Worm (Caenorhabditis elegans): ENCODE results near the gene F32D8.8.

The F32D8.8 gene

DNA sequence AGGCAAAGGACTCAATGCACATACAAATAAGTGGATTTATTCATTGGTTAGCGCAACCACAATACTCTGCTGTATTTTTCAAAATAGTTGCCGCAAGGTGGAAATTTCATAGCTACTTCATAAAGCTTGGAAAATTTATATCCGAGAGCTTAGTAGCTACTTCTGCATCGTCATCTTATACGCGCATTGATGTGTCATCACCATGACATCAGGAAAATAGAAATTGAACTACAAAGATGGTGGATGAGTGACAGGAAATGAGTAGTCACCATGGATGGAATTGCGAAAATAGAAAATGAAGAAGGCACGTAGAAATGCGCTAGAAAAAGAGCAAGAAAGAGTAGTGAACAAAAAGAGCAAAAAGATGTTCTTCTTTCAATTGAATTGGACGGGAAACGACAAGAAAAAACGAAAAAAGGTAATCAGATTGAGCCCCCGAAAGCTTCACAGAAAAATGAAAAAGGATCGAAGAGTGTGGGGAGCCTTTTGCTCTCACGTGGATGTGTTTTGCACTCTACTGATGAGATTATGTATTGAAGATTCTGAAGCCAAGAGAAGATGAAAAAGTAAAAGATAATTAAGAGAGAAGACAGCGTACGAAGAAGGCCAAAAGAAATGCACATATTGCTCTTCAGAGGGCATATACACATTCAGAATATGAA is 27.5 kb downstream of the F32D8.8 start:
- TF ChIP-seq T26A5.8 (tag; optimal IDR thresholded peaks at IDR 0.05): no peak
- no peak for TF ChIP-seq dox-1 (GFP tag; IDR thresholded peaks at IDR 0.05)
- TF ChIP-seq ceh-27 (GFP tag; optimal IDR thresholded peaks at IDR 0.05): no peak
- TF ChIP-seq F39B2.1 (GFP tag; IDR thresholded peaks at IDR 0.05): no peak
- no peak for TF ChIP-seq lag-1 (GFP tag; IDR thresholded peaks at IDR 0.05)
- TF ChIP-seq madf-6 (GFP tag; IDR thresholded peaks at IDR 0.05): no peak
- TF ChIP-seq ekl-4 (GFP tag; IDR thresholded peaks at IDR 0.05): no peak

DNA sequence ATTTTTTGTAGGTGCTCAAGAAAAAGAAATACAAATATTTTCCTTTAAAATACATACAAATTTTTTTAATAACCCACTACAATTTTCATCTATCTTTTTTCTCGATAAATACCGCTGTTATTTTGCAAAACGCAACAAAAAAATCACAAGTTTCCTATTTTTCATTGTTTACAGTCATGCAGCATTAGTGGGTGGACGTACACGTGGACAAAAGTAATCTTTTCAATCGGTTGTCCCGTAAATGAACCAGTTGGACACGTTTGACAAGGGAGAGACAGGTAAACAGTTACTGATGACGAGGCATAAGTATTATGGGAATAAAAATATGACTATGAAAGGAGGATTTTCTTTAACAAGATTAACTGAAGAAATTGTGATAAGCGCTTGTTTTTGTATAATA is 29.4 kb downstream of the F32D8.8 start:
- no peak for TF ChIP-seq sptf-2 (GFP tag; optimal IDR thresholded peaks at IDR 0.05)
- no peak for TF ChIP-seq lin-26 (GFP tag; IDR thresholded peaks at IDR 0.05)
- no peak for TF ChIP-seq ztf-28 (GFP tag; IDR thresholded peaks at IDR 0.05)
- no peak for TF ChIP-seq hmg-1.2 (GFP tag; IDR thresholded peaks at IDR 0.05)
- no peak for TF ChIP-seq sdz-38 (tag; optimal IDR thresholded peaks at IDR 0.05)
- no peak for TF ChIP-seq bed-1 (GFP tag; IDR thresholded peaks at IDR 0.05)
- no peak for TF ChIP-seq F33H1.4 (GFP tag; IDR thresholded peaks at IDR 0.05)
- no peak for TF ChIP-seq dpl-1 (GFP tag; optimal IDR thresholded peaks at IDR 0.05)
- TF ChIP-seq ZK185.1 (tag; optimal IDR thresholded peaks at IDR 0.05; ENCODE audit: poor library complexity, severe bottlenecking): no peak
- no peak for TF ChIP-seq ztf-6 (GFP tag; IDR thresholded peaks at IDR 0.05)
- no peak for TF ChIP-seq mcd-1 (GFP tag; IDR thresholded peaks at IDR 0.05)
- TF ChIP-seq egl-18 (GFP tag; IDR thresholded peaks at IDR 0.05): no peak
- no peak for TF ChIP-seq C06A6.2 (GFP tag; conservative IDR thresholded peaks at IDR 0.05)
- no peak for TF ChIP-seq snpc-3.4 (tag; optimal IDR thresholded peaks at IDR 0.05)
- TF ChIP-seq hsf-1 (GFP tag; IDR thresholded peaks at IDR 0.05): no peak
- TF ChIP-seq lir-1 (GFP tag; conservative IDR thresholded peaks at IDR 0.05): no peak

DNA sequence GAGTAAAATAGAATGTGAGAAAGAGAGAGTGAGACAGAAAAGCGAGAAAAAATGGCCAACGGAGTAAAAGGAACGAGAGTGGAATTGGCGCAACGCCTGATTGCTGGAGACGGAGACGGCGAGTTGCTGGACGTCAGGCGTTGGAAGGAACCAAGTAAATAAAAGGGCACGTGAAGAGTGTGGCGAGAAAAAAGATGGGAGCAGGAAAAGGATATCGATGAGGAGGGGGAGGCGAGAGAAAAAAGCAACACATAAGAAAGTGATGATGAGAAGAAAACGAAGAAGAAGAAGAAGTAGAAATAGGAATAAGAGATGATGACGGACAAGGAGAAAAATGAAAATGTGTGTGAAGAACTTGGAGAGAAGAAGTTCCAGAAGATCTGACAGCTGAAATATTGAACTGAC is 31.1 kb downstream of the F32D8.8 start:
- TF ChIP-seq attf-5 (GFP tag; optimal IDR thresholded peaks at IDR 0.05) (peak; percentile 76), nhr-80 (tag; optimal IDR thresholded peaks at IDR 0.05) (peak; percentile 59), Y95B8A.8 (GFP tag; IDR thresholded peaks at IDR 0.05) (no peak), bed-1 (GFP tag; IDR thresholded peaks at IDR 0.05) (no peak), aptf-3 (GFP tag; IDR thresholded peaks at IDR 0.05) (no peak), snpc-1.3 (tag; optimal IDR thresholded peaks at IDR 0.05; ENCODE audit: insufficient read depth) (no peak), bed-2 (GFP tag; IDR thresholded peaks at IDR 0.05) (peak; percentile 48; the same call in 1 of the 2 replicates), cebp-1 (GFP tag; IDR thresholded peaks at IDR 0.05) (no peak), cebp-1 (tag; optimal IDR thresholded peaks at IDR 0.05) (peak; percentile 80), dpl-1 (GFP tag; optimal IDR thresholded peaks at IDR 0.05) (no peak), atf-7 (tag; optimal IDR thresholded peaks at IDR 0.05) (peak; percentile 19), snpc-4 (GFP tag; optimal IDR thresholded peaks at IDR 0.05) (no peak), snpc-4 (tag; optimal IDR thresholded peaks at IDR 0.05) (peak in 3 of 4 experiments; percentile 17 to 51 (median 25)), snpc-3.4 (tag; optimal IDR thresholded peaks at IDR 0.05) (no peak), K12H6.12 (tag; optimal IDR thresholded peaks at IDR 0.05) (peak; percentile 93), ztf-26 (tag; optimal IDR thresholded peaks at IDR 0.05) (peak; percentile 45), Y79H2A.3 (GFP tag; conservative IDR thresholded peaks at IDR 0.05) (no peak), ceh-27 (GFP tag; optimal IDR thresholded peaks at IDR 0.05) (peak; percentile 70), mcd-1 (GFP tag; IDR thresholded peaks at IDR 0.05) (0 out of 2 replicates have a peak, but pooled peaks have one; percentile 17), let-607 (tag; optimal IDR thresholded peaks at IDR 0.05) (peak in 1 of 2 experiments; percentile 15), lin-40 (tag; optimal IDR thresholded peaks at IDR 0.05) (peak; percentile 74), ztf-6 (GFP tag; IDR thresholded peaks at IDR 0.05) (no peak), mel-28 (tag; optimal IDR thresholded peaks at IDR 0.05; ENCODE audit: borderline replicate concordance) (no peak), K11D2.4 (GFP tag; IDR thresholded peaks at IDR 0.05) (peak; percentile 51; the same call in 1 of the 2 replicates), B0336.3 (GFP tag; IDR thresholded peaks at IDR 0.05) (peak; percentile 52; the same call in 1 of the 2 replicates), tbp1 (GFP tag; optimal IDR thresholded peaks at IDR 0.05) (peak; percentile 3), somi-1 (GFP tag; optimal IDR thresholded peaks at IDR 0.05) (peak; percentile 92), die-1 (tag; optimal IDR thresholded peaks at IDR 0.05) (peak; percentile 46)
